Worm (Caenorhabditis elegans): ENCODE measurements around the gene ptr-19.

Gene ptr-19

ce11 chrIII:10755480-10756066, 26.1 kb upstream of the ptr-19 start, which contains the start of gene hpl-2:
Gene hpl-2 (minus strand): TSS chrIII:10755530.
- TF ChIP-seq ceh-83 (GFP tag; optimal IDR thresholded peaks at IDR 0.05) (no peak), blmp-1 (tag; optimal IDR thresholded peaks at IDR 0.05) (no peak), tbx-8 (GFP tag; optimal IDR thresholded peaks at IDR 0.05) (no peak), elt-3 (tag; optimal IDR thresholded peaks at IDR 0.05) (no peak), nhr-2 (tag; optimal IDR thresholded peaks at IDR 0.05) (no peak), nhr-12 (tag; optimal IDR thresholded peaks at IDR 0.05) (no peak), ztf-11 (tag; optimal IDR thresholded peaks at IDR 0.05) (no peak), elt-1 (tag; optimal IDR thresholded peaks at IDR 0.05; ENCODE audit: borderline replicate concordance, insufficient read depth) (no peak), sem-2 (GFP tag; optimal IDR thresholded peaks at IDR 0.05) (no peak), unc-39 (tag; optimal IDR thresholded peaks at IDR 0.05) (no peak), drap-1 (GFP tag; optimal IDR thresholded peaks at IDR 0.05) (no peak), mab-5 (tag; optimal IDR thresholded peaks at IDR 0.05) (no peak), bed-3 (GFP tag; optimal IDR thresholded peaks at IDR 0.05) (no peak), ceh-43 (GFP tag; optimal IDR thresholded peaks at IDR 0.05) (no peak), snpc-4 (tag; optimal IDR thresholded peaks at IDR 0.05) (no peak), ceh-39 (tag; optimal IDR thresholded peaks at IDR 0.05) (no peak), lin-32 (GFP tag; optimal IDR thresholded peaks at IDR 0.05) (no peak), unc-120 (tag; optimal IDR thresholded peaks at IDR 0.05; ENCODE audit: poor library complexity, severe bottlenecking) (no peak), ces-1 (GFP tag; optimal IDR thresholded peaks at IDR 0.05) (no peak), M03D4.4 (tag; optimal IDR thresholded peaks at IDR 0.05) (no peak)

ce11 chrIII:10757540-10757939, 24.1 kb upstream of the ptr-19 start, which contains the start of gene rnf-113:
Gene rnf-113 (minus strand): TSS chrIII:10757640.
- TF ChIP-seq unc-39 (tag; optimal IDR thresholded peaks at IDR 0.05) (no peak), lsy-2 (tag; optimal IDR thresholded peaks at IDR 0.05) (no peak)

ce11 chrIII:10758422-10758821, 23.2 kb upstream of the ptr-19 start, which contains the start of gene K01G5.10:
Gene K01G5.10 (minus strand): TSS chrIII:10758522.
- no peak for TF ChIP-seq pha-4 (tag; optimal IDR thresholded peaks at IDR 0.05)
- no peak for TF ChIP-seq lin-32 (GFP tag; optimal IDR thresholded peaks at IDR 0.05)
- TF ChIP-seq nhr-76 (tag; optimal IDR thresholded peaks at IDR 0.05), result no peak
- no peak for TF ChIP-seq sptf-1 (tag; optimal IDR thresholded peaks at IDR 0.05)
- TF ChIP-seq elt-3 (tag; optimal IDR thresholded peaks at IDR 0.05), result no peak
- no peak for TF ChIP-seq ham-2 (GFP tag; optimal IDR thresholded peaks at IDR 0.05)
- no peak for TF ChIP-seq mls-2 (tag; optimal IDR thresholded peaks at IDR 0.05)

- TF ChIP-seq nhr-76 (tag; optimal IDR thresholded peaks at IDR 0.05) (peak; percentile 87), nhr-237 (tag; optimal IDR thresholded peaks at IDR 0.05) (peak; percentile 99), nhr-28 (tag; optimal IDR thresholded peaks at IDR 0.05) (peak; percentile 91), ces-1 (GFP tag; optimal IDR thresholded peaks at IDR 0.05) (peak; percentile 91), hlh-1 (tag; optimal IDR thresholded peaks at IDR 0.05) (peak; percentile 94), M03D4.4 (tag; optimal IDR thresholded peaks at IDR 0.05) (peak; percentile 98), zip-8 (tag; optimal IDR thresholded peaks at IDR 0.05) (no peak), ceh-43 (GFP tag; optimal IDR thresholded peaks at IDR 0.05) (peak; percentile 93), sem-2 (GFP tag; optimal IDR thresholded peaks at IDR 0.05) (peak; percentile 74), unc-62 (GFP tag; optimal IDR thresholded peaks at IDR 0.05) (peak; percentile 96), elt-1 (tag; optimal IDR thresholded peaks at IDR 0.05; ENCODE audit: borderline replicate concordance, insufficient read depth) (peak; percentile 72), pha-4 (tag; optimal IDR thresholded peaks at IDR 0.05) (peak; percentile 100), unc-120 (tag; optimal IDR thresholded peaks at IDR 0.05; ENCODE audit: poor library complexity, severe bottlenecking) (peak; percentile 97), lin-13 (tag; optimal IDR thresholded peaks at IDR 0.05) (peak; percentile 100), elt-3 (tag; optimal IDR thresholded peaks at IDR 0.05) (peak; percentile 88), drap-1 (GFP tag; optimal IDR thresholded peaks at IDR 0.05) (peak; percentile 99), snpc-4 (tag; optimal IDR thresholded peaks at IDR 0.05) (no peak), ceh-83 (GFP tag; optimal IDR thresholded peaks at IDR 0.05) (peak; percentile 93), lsy-2 (tag; optimal IDR thresholded peaks at IDR 0.05) (peak; percentile 94), bed-3 (GFP tag; optimal IDR thresholded peaks at IDR 0.05) (peak; percentile 88), sptf-1 (tag; optimal IDR thresholded peaks at IDR 0.05) (peak; percentile 99), mep-1 (tag; optimal IDR thresholded peaks at IDR 0.05) (peak; percentile 100), cnd-1 (tag; optimal IDR thresholded peaks at IDR 0.05) (peak; percentile 98), flh-1 (GFP tag; optimal IDR thresholded peaks at IDR 0.05) (peak; percentile 73), blmp-1 (tag; optimal IDR thresholded peaks at IDR 0.05) (peak; percentile 72), nhr-12 (tag; optimal IDR thresholded peaks at IDR 0.05) (peak; percentile 99), mab-5 (tag; optimal IDR thresholded peaks at IDR 0.05) (peak; percentile 81), ham-2 (GFP tag; optimal IDR thresholded peaks at IDR 0.05) (peak; percentile 90), mls-2 (tag; optimal IDR thresholded peaks at IDR 0.05) (peak; percentile 99), unc-39 (tag; optimal IDR thresholded peaks at IDR 0.05) (peak; percentile 96), lin-32 (GFP tag; optimal IDR thresholded peaks at IDR 0.05) (peak; percentile 87), ztf-11 (tag; optimal IDR thresholded peaks at IDR 0.05) (peak; percentile 99), tbx-8 (GFP tag; optimal IDR thresholded peaks at IDR 0.05) (peak; percentile 97), ceh-39 (tag; optimal IDR thresholded peaks at IDR 0.05) (peak; percentile 99), nhr-2 (tag; optimal IDR thresholded peaks at IDR 0.05) (peak; percentile 71)
Observed at ce11 chrIII:10759050-10760023, 22.3 kb upstream of the ptr-19 start, which contains the start of gene tasp-1. Gene tasp-1 (plus strand): TSS chrIII:10759307.

All from whole organism, mixed stage, embryonic.